Fruit fly (Drosophila melanogaster) ovary, adult (tissue): Measurements from ENCODE around the gene Polr3E.

ENCODE experiments used
- CG17801 ChIP-seq: fragments of 200-800 bp; optimal IDR thresholded peaks from 2 replicates; lab custom pipeline; 2019; ENCODE audit warnings: missing biosample characterization, mild to moderate bottlenecking, missing genetic modification characterization, moderate library complexity; ENCODE audit not compliant: partially characterized antibody

Polr3E gene

DNA sequence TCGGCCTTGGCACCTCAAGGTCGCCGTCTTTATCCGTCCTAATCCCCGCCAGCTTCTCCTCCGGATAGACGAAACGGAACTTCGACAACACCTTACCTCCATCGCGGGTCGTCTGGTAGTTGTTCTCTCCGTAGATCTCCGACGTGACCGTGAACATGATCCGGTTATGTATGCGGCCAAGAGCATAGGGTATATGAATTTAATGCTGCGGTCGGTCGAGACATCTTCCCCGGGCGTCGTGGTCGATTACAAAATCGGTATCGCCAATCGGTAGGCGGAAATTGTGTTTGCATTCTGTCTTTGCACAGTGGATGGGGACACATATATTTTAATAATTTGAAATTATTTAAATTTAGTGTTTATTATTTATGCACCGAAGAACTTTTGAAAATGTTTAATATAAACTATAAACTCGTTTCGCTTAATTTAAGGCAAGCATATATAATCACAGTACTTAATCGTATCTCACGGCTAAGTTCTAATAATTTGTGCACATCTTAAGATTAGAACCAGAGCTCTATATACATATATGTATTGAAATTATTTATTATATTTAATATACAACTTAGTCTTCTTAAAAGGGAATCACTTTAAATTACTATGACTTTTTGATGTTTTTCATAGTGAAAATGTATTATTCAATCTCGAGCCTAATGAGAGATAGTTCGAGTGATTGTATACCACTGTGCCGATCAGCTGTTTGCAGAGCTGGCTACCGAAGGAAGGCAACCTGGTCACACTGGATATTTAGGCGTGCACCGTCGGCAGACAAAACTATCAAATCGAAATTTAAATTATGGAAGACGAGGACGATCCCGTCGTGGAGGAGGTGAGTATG lies at the start of gene Polr3E, which contains the start of gene CG10584:
Gene Polr3E, plus strand, starts transcription at position 733 of the 838 bp plus-strand sequence.
Gene CG10584, minus strand, starts transcription at position 268 of the 838 bp plus-strand sequence.
- TF ChIP-seq CG17801 (GFP tag; lab: Kevin White, UChicago): peak; percentile 91

DNA sequence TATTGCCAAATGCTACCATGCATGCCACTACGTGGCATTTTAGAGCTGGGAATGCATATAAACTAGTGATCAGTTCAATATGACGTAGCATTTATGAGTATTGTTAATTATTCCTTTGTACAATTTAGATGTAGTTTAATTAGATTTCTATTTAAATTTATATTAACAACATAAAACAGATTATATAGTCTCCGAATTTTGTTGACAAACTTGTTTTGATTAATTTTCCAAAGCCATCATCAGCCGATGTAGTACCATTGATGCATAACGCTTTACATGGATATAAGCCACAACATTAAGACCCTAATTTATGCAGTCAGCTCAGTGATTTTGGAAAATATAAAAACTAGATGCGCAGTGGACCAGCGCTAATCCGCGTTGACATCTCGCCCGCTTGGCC lies 49.1 kb upstream of the Polr3E start:
- no peak for TF ChIP-seq CG17801 (GFP tag; lab: Kevin White, UChicago)

DNA sequence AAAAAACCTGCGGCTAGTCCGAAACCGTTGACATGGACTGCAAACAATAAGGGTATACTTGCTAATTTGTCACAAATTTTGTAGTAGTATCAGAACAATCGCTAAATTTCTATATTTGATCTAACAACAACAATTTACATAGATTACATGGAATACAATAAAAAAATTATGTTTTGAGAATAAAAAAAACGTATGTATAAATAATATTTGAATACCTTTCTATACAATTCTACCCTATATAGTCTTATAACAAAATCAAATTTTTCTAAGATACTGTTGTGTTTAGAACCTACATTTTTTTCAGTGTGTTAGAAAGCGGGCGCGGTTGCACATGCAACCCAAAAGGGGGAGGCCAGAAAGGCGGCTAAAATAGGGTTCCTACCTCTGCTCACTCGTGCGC lies 48.3 kb upstream of the Polr3E start:
- no peak for TF ChIP-seq CG17801 (GFP tag; lab: Kevin White, UChicago)

DNA sequence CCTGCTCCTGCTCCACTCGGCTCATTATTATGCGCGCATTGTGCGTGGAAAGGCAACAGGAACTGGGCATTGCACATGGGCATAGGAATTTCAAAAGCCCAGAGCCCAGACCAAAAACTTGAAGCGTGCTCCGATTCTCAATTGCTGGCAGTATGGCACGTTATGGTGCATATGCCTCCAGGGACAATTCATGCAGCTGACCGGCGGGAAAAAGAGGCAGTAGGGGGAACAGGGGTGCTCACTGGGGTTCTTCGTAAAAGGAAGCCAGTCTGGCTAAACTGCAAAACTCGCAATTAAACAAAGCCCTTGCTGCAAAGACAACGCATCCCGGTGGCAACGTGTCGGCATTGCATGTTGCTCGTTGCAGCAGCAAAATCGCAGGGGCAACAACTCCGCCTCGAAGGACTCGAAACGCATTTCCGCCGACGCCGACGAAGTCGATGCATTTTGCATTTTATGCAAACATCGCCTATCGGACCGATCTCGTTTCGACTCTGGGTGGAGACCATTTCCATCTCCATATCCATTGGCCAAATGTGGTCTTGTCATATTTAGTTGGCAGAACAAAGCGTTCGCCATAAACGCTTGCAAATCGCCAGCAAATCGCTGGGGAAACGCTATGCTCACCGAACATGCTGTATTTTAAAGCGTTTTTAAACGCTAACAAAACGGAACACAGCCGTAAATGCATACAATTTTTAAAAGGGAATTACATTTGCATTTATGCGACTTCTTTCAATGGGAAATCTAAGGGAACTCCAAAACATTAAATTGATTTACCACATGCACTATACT lies 47.0 kb upstream of the Polr3E start:
- no peak for TF ChIP-seq CG17801 (GFP tag; lab: Kevin White, UChicago)

DNA sequence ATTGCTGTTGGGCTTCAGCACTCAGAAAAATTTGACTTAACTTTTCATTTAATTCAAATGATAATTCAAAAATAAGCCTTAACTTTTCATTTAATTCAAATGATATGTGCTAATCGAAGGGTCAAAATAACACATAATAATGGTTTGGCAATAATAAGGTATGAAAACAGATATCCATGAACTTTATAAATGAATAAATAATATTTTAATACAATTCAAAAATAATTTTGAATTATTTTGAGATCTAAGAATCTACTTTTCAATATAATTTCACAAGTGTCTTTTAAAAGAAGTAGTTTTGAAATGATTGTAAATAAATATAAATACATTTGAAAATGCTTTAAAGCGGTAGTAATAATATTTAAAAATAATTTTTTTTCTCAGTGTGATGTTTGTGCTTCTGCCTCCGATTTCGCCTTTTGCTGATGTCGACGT lies 44.7 kb upstream of the Polr3E start:
- no peak for TF ChIP-seq CG17801 (GFP tag; lab: Kevin White, UChicago)

DNA sequence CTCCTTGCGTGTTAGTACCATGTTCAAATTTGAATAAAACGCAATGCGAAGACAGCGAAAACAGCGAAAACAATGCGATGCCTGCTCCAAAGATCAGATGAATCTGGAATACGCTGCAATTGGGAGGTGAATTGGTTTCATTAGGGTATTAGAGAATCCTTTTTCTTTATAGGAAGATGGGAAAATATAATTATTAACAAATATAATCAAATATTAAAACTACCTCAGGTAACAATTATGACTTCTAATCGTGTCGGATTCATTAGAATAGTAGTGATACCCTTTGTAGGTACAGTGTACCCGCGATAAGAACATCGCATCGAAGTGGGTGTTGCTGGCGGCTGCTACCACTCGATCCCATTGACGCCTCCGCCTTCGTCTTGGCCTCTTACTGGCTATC lies 43.7 kb upstream of the Polr3E start:
- no peak for TF ChIP-seq CG17801 (GFP tag; lab: Kevin White, UChicago)

DNA sequence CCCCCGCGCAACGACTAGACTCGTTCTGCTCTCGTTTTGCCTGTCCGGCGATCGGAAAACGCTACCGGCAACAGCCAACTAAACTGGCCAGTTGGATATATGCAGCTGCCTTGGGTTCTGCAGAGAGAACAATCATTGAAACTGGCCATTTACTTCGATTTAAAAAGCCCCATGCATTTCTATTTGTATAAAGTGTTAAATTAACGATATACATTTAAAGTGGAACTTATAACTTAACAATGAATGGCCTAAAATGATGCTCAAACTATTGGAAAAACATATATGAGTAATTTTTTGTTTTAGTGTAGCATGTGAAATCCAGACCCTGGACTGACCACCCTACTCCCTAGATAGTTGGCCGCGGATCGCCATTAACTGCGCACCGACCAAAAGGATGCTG lies 42.8 kb upstream of the Polr3E start:
- TF ChIP-seq CG17801 (GFP tag; lab: Kevin White, UChicago): no peak

DNA sequence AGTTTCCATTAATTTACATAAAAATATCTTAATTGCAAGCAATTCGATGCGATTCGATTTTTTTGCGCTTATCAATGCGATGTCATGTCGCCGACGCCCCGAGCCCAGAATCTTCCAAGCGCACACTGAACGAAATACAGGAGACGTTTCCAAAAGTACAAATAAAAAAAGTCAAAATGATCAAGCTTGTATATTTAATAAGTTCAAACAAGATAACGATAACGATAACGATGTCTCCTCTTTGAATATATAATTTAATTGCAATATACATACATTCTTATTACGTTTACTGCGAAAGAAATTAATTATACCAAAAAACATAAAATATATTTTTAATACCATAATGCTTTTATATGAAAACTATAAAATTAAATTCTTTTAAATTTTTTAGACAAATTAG lies 41.4 kb upstream of the Polr3E start:
- TF ChIP-seq CG17801 (GFP tag; lab: Kevin White, UChicago): no peak

DNA sequence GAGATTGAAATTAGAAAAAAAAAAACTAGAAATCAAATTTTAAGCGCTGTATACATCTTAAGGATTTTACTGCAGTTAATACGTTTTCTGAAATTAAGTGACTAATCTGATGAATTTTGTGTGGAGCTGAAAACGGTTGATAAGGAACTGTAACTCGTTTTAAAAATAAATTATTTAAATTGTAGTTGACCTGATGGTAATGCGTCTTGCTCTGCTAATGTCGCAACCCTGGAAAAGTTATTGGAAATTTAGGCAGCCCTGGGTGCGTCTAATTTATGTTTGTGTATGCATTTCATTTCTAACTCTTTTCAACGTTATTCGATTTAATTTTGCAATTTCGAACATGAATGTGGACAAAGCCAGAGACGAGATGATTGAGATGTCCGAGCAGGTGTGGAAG lies 40.3 kb upstream of the Polr3E start, which contains the start of gene CG12984:
Gene CG12984, plus strand, starts transcription at position 301 of the 400 bp plus-strand sequence.
- TF ChIP-seq CG17801 (GFP tag; lab: Kevin White, UChicago): no peak

DNA sequence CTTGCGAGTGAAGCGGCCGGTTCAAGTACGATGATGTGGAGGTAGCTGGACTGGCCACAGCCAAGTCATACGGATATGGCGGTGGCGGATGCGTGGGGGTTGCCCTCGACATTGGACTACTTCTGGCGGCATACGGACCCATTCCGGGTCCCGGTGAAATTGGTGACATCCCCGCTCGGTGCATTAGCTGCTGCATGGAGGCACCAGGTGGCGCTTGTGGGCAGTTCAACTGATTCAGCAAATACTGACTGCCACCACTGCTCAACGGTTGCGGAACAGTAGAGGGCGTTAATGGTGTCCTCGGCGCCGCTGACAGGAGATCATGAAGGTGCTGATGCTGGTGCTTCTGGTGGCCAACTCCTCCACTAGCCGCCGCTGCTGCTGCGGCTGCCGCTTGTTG lies 32.0 kb upstream of the Polr3E start:
- TF ChIP-seq CG17801 (GFP tag; lab: Kevin White, UChicago): no peak

DNA sequence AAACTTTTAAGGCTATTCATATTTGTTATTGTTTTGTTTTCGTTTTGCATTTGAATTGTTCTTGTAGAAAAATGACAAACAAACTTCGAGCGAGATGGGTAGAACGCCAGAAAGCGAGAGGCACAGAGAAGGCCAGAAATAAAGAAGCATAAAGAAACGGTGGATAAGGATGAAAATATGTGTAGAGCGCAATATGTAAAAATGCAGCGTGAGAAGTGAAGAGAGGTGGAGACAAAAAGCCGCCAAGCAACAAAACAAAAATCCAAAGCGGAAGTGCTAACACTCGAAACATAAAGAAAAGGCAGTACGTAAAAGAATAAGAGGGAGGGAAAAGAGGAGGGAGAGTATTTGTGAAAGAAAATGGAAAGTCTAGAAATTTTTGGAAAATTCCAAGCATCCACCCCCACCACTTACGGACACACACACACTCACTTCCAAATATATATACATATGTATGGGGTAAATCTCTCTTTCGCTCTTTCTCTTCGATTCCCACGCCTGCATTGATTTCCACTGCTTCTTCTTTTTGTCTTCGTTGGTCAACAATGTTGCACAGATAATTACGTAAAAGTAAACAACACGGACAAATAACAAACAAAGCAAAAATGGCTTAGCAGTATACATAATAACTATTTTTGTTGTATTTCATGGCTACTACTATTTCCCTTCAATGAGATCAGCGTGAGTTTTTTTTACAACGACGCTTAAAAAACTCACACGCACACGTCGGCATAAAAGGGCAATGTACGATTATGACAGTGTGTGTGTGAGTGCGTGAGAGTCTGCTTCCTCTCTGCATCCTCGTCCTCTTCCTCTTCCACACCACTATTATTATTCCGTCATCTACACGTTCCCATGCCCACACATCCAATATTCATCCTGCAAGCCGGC lies 24.0 kb upstream of the Polr3E start:
- no peak for TF ChIP-seq CG17801 (GFP tag; lab: Kevin White, UChicago)

DNA sequence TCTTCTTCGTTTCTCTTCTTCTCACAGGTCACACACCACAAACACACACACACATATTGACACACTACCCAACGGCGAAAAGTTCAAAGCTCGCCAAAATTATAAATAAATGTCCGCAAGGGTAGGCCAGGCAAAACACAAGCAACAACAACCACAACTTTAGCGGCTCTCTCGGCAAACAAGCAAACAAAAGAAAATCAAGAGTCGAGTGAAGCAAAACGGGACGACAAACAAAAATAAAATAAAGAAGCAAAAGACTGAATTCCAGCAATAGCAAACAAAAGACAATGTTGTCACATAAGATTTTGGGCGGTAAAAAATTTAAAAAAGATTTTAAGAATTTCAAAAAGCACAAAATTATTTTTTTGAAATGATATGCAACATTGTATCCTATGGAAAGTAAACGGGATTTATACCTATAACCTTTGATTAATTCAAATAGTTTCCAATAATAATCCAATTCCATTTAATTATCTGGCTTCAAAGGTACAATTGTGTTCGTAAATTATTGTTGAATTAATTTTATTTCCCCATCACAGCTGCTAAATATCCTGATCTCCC lies 23.3 kb upstream of the Polr3E start:
- TF ChIP-seq CG17801 (GFP tag; lab: Kevin White, UChicago): no peak

DNA sequence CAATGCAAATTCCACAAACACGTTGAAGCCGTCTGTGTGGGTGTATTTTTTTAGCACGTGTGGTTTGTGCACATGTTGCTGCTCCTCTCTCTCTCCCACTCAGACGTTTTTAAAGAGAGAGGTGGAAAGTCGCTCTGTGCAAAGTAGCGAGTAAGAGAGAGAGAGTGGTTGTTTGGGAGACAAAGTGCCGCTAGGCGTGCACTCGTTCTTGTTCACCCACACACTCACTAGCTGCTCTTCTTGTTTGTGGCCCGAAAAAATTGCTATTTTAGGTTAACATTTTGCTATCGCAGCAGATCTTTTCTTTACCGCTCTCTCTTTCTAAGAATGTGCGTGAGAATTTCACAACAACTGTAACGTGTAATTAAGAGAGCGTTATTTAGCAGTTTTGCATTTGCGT lies 22.7 kb upstream of the Polr3E start:
- TF ChIP-seq CG17801 (GFP tag; lab: Kevin White, UChicago): no peak
